Fruit fly (Drosophila melanogaster) whole organism, larva: Measurements from ENCODE around the gene Clic.

ENCODE experiments used
- noc ChIP-seq: fragments of 200-800 bp; sonication (Bioruptor generic); optimal IDR thresholded peaks from 3 replicates; lab custom pipeline; 2019; ENCODE audit warnings: missing biosample characterization, mild to moderate bottlenecking, missing genetic modification characterization, moderate library complexity

Gene Clic

DNA sequence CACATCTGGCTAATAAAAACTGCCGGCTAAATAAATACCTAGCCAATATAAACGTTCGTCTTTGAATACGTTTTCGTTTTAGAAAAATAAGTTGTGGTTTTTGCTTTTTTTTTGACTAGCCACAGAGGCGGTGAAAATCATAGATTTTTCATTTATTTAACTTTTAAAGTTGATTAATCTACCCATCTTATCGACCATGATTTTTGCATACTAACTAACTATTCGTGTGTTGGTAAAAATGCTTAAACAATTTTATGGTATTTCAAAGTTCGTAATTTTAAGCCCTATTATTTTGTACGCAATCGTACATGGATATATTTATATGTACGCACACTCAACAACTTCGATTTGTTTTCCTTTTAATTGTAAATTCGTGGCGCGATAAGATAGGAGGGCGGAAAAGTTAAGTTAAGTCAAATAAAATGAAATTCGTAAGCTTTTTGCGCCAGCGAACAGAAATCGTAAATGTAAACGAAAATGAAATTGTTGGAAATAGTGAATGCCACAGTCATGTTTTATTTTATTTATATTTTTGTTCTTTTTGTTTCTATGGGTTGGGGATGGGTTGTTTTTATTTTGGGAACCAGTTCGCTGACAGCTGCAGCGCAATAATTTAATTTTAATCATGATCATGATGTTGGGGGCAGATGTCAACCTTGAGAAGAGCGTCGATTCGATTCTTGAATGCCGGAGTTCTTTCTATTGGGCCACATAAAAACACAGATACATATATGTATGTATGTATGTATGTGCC, 4.5 kb downstream of the Clic start:
- TF ChIP-seq noc (tag; lab: Kevin White, UChicago), result no peak

- peak; percentile 79 for TF ChIP-seq noc (tag; lab: Kevin White, UChicago)
Measured at dm6 chrX:13815526-13816173, 6.5 kb downstream of the Clic start.

dm6 chrX:13814058-13814457, 8.0 kb downstream of the Clic start:
- TF ChIP-seq noc (tag; lab: Kevin White, UChicago), result no peak

- no peak for TF ChIP-seq noc (tag; lab: Kevin White, UChicago)
Measured at dm6 chrX:13811480-13811879, 10.6 kb downstream of the Clic start, which contains the start of gene CG11095. Gene CG11095, plus strand, starts transcription at chrX:13811684.

DNA sequence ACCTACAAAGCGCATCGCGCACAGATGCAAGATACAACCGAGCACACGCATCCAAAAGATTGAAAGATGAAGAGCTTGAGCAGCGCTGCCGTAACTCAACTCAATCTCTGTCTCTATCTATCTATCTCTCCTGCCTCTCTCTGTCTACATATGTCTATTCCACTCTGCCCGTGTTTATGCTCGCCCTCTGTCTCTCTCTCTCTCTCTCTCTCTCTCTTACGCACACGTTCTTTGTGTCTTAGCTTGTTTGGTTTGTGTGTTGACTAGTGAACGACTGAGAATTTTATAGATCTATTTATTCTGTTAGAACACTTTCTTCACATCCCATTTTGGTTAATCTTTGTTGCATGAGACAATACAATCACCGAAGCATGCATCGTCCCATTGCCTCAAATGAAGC, 16.6 kb downstream of the Clic start:
- TF ChIP-seq noc (tag; lab: Kevin White, UChicago), result no peak

DNA sequence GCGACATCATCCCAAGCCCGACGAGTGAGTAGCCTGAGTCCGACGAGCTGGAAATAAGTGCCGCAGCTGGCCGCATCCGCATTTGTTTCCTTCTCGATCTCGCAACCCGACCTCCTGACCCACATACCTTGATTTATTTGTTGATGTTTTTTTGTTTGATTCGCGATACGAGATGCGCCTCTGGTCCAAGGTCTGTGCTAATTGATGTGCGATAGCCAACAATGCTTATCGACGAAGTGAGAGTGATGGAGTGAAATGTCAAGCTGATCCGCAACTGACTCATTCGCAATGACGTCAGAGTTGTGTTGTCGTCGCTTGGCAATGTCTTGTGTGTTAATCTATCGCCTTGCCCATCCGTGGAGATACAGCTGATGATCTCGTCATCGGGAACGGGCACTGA, 17.7 kb downstream of the Clic start:
- TF ChIP-seq noc (tag; lab: Kevin White, UChicago), result peak; percentile 56

DNA sequence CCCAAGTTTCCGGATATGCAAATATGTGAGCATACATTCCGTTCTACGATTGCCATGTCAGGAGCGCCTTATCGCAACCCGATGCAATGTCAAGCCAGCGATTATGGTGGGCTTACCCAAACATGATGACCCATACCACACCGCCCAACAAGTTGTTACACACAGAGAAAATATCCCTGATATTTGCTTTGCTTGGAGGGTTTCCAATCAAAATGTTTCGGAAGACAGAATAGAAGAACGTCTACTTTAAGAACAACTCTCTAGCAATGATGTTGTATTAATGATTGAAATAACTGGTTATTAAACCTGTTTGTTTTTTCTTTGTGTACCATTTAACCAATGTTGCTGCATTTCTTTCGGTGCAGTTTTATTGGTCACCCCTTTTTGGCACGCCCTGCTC, 21.4 kb downstream of the Clic start:
- TF ChIP-seq noc (tag; lab: Kevin White, UChicago), result no peak

DNA sequence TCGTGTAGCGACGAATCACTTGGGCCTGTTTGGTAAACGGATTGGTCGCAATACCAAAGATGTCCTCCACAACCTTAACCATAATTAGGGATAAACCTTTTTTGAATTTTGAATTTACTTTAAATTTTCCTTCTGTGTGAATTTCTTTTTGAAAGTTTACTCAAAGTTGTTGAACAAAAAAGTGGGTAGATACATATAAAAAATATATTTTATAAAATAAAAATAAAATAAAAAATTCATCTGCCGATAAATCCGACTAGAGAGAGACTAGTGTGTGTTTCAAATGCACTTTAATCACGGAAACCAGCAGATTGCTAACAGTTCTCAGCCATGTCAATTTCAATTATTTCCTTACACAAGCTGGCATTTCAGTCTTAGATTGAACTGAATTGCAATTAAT, 24.6 kb downstream of the Clic start, which contains the start of gene CG10996:
TSS of gene CG10996 (minus strand) at position 101 of the 400 bp plus-strand sequence.
- no peak for TF ChIP-seq noc (tag; lab: Kevin White, UChicago)

DNA sequence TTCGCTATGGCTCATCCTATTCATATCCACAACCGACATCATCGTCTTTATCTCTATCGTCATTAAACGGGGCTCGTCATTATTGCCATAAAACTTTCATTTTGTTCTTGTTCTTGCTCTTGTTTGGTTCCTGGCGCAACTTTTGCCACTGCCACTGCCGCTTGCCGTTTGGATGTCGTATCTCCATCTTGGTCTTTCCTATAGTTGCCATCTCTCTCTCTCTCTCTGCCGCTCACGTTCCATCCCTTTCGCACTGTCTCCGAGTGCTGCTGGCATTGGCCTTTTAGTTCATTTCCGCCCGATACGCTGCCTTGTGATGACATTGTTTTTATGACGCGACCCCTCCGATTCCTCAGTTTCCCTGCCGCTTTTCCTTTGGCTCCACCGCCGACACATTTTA, 29.6 kb downstream of the Clic start:
- no peak for TF ChIP-seq noc (tag; lab: Kevin White, UChicago)

DNA sequence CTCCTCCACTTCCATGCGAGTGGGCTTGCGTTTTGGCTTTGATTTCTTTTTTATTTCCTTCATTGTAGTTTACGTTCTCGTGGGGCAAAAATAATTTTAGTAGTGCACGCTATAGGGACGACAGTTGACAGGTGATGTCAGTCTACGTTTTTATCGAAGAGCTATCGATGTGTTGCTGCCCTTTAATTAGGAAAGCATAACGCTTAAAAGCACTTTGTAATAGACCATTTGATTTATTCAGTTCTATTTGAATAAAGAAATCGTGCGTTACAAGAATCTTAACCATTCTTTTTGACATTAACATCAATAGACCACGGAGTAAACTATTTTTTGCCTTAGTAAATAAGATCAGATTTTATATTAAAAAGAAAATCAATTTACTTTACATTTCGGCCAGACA, 31.1 kb downstream of the Clic start, which contains the start of gene CG10993:
TSS of gene CG10993 (minus strand) at position 101 of the 400 bp plus-strand sequence.
- TF ChIP-seq noc (tag; lab: Kevin White, UChicago), result no peak

dm6 chrX:13788973-13789682, 33.0 kb downstream of the Clic start:
- no peak for TF ChIP-seq noc (tag; lab: Kevin White, UChicago)

- TF ChIP-seq noc (tag; lab: Kevin White, UChicago), result no peak
Measured at dm6 chrX:13787282-13787850, 34.7 kb downstream of the Clic start.

DNA sequence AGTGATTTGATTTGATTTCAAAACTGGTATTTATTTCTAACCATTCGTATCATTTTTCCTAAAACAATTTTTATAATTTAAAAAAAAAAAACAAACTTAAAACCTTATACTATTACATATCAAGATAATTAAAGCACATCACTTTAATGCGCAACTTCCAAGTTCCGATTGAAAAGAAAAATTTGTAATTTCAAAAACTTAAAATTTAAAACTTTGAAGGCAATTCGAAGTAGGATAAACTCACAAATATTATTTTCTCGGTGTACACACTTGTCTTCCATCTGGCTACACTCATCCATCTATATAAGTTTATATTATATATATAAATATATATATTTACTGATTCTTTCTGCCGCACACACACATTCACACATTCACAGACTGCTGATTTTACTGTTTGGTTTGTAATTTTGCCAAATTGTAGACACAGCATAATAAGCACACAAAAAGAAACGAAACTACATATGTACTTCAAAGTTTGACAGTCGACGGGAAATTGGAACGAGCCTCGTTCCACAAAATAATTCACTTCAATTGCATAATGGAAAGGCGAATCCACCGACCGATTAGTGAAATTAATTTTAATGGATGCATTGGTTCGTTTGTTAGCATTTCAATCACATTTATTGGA, 36.0 kb downstream of the Clic start:
- TF ChIP-seq noc (tag; lab: Kevin White, UChicago), result no peak

- TF ChIP-seq noc (tag; lab: Kevin White, UChicago), result peak; percentile 7
Measured at dm6 chrX:13783958-13784907, 37.9 kb downstream of the Clic start.
